Fruit fly (Drosophila melanogaster) whole organism, prepupa: ENCODE measurements around the gene RASSF8.

Experiments used
- Blimp-1 ChIP-seq: fragments of 200-800 bp; sonication (Bioruptor generic); optimal IDR thresholded peaks from 3 replicates; lab custom pipeline; 2017; ENCODE audit warnings: missing biosample characterization, missing genetic modification characterization, mild to moderate bottlenecking, moderate library complexity, missing genetic modification reagents
- CG10669 ChIP-seq: fragments of 200-800 bp; sonication (Bioruptor generic); optimal IDR thresholded peaks from 3 replicates; lab custom pipeline; 2018; ENCODE audit warnings: missing biosample characterization, mild to moderate bottlenecking, missing genetic modification characterization, moderate library complexity
- CG11762 ChIP-seq: fragments of 200-800 bp; sonication (Bioruptor generic); optimal IDR thresholded peaks from 3 replicates; lab custom pipeline; 2016; ENCODE audit warnings: missing biosample characterization, missing genetic modification characterization; ENCODE audit not compliant: insufficient read depth
- CG11902 ChIP-seq: fragments of 200-800 bp; sonication (Bioruptor generic); optimal IDR thresholded peaks from 3 replicates; lab custom pipeline; 2016; ENCODE audit warnings: missing biosample characterization, missing genetic modification characterization
- CG15336 ChIP-seq: fragments of 200-800 bp; sonication (Bioruptor generic); IDR thresholded peaks from 2 replicates; pipeline ENCODE4 v1.3.6; 2022; ENCODE audit warnings: missing biosample characterization, missing genetic modification characterization
- CG1621 ChIP-seq: fragments of 200-800 bp; sonication (Bioruptor generic); optimal IDR thresholded peaks from 3 replicates; lab custom pipeline; 2018; ENCODE audit warnings: missing biosample characterization, mild to moderate bottlenecking, missing genetic modification characterization
- CG3032 ChIP-seq: fragments of 200-800 bp; optimal IDR thresholded peaks from 2 replicates; lab custom pipeline; 2019; ENCODE audit warnings: missing biosample characterization, mild to moderate bottlenecking, missing genetic modification characterization, moderate library complexity
- CG31627 ChIP-seq: fragments of 200-800 bp; sonication (Bioruptor generic); optimal IDR thresholded peaks from 3 replicates; lab custom pipeline; 2016; ENCODE audit warnings: missing biosample characterization, missing genetic modification characterization
- CG32006 ChIP-seq: fragments of 200-800 bp; sonication (Bioruptor generic); optimal IDR thresholded peaks from 3 replicates; lab custom pipeline; 2017; ENCODE audit warnings: missing biosample characterization, mild to moderate bottlenecking, missing genetic modification characterization
- CG6276 ChIP-seq: fragments of 200-800 bp; sonication (Bioruptor generic); optimal IDR thresholded peaks from 2 replicates; lab custom pipeline; 2017; ENCODE audit warnings: missing biosample characterization, mild to moderate bottlenecking, missing genetic modification characterization
- CG6854 ChIP-seq: fragments of 200-800 bp; sonication (Bioruptor generic); optimal IDR thresholded peaks from 2 replicates; lab custom pipeline; 2017; ENCODE audit warnings: missing biosample characterization, mild to moderate bottlenecking, missing genetic modification characterization
- CG7368 ChIP-seq: fragments of 200-800 bp; sonication (Bioruptor generic); optimal IDR thresholded peaks from 3 replicates; lab custom pipeline; 2016; ENCODE audit warnings: missing biosample characterization, missing genetic modification characterization
- CG8119 ChIP-seq: fragments of 200-800 bp; sonication (Bioruptor generic); IDR thresholded peaks from 3 replicates; pipeline ENCODE4 v1.3.6; 2022; ENCODE audit warnings: missing biosample characterization, missing genetic modification characterization
- CG8632 ChIP-seq: fragments of 200-800 bp; sonication (Bioruptor generic); optimal IDR thresholded peaks from 3 replicates; lab custom pipeline; 2016; ENCODE audit warnings: missing biosample characterization, missing genetic modification characterization
- Eip78C ChIP-seq: fragments of 200-800 bp; sonication (Bioruptor generic); peaks from one replicate; lab custom pipeline; 2016; ENCODE audit warnings: missing biosample characterization, missing genetic modification characterization
- Eip93F ChIP-seq: fragments of 200-800 bp; sonication (Bioruptor generic); optimal IDR thresholded peaks from 2 replicates; lab custom pipeline; 2016; ENCODE audit warnings: missing biosample characterization, mild to moderate bottlenecking, missing genetic modification characterization
- Ets21C ChIP-seq: fragments of 200-800 bp; sonication (Bioruptor generic); optimal IDR thresholded peaks from 3 replicates; lab custom pipeline; 2016; ENCODE audit warnings: missing biosample characterization, missing genetic modification characterization
- Hr39 ChIP-seq: fragments of 200-800 bp; sonication (Bioruptor generic); optimal IDR thresholded peaks from 2 replicates; lab custom pipeline; 2016; ENCODE audit warnings: missing biosample characterization, missing genetic modification characterization
- Hr4 ChIP-seq: fragments of 200-800 bp; sonication (Bioruptor generic); optimal IDR thresholded peaks from 3 replicates; lab custom pipeline; 2016; ENCODE audit warnings: missing biosample characterization, missing genetic modification characterization
- Met ChIP-seq: fragments of 200-800 bp; sonication (Bioruptor generic); optimal IDR thresholded peaks from 3 replicates; lab custom pipeline; 2016; ENCODE audit warnings: missing biosample characterization, missing genetic modification characterization
- OdsH ChIP-seq: fragments of 200-800 bp; sonication (Bioruptor generic); optimal IDR thresholded peaks from 3 replicates; lab custom pipeline; 2016; ENCODE audit warnings: missing biosample characterization, missing genetic modification characterization
- Smox ChIP-seq: fragments of 200-800 bp; sonication (Bioruptor generic); optimal IDR thresholded peaks from 3 replicates; lab custom pipeline; 2016; ENCODE audit warnings: missing biosample characterization, missing genetic modification characterization
- achi ChIP-seq: fragments of 200-800 bp; sonication (Bioruptor generic); optimal IDR thresholded peaks from 3 replicates; lab custom pipeline; 2016; ENCODE audit warnings: missing biosample characterization, missing genetic modification characterization
- acj6 ChIP-seq: fragments of 200-800 bp; sonication (Bioruptor generic); optimal IDR thresholded peaks from 3 replicates; lab custom pipeline; 2016; ENCODE audit warnings: missing biosample characterization, missing genetic modification characterization
- dsx ChIP-seq: fragments of 200-800 bp; optimal IDR thresholded peaks from 3 replicates; lab custom pipeline; 2019; ENCODE audit warnings: missing biosample characterization, mild to moderate bottlenecking, missing genetic modification characterization, moderate library complexity; ENCODE audit not compliant: poor library complexity, severe bottlenecking
- eg ChIP-seq: fragments of 200-800 bp; sonication (Bioruptor generic); IDR thresholded peaks from 3 replicates; pipeline ENCODE4 v1.3.6; 2022; ENCODE audit warnings: missing biosample characterization, missing genetic modification characterization
- esn ChIP-seq: fragments of 200-800 bp; sonication (Bioruptor generic); optimal IDR thresholded peaks from 2 replicates; lab custom pipeline; 2016; ENCODE audit warnings: missing biosample characterization, mild to moderate bottlenecking, missing genetic modification characterization, moderate library complexity
- fd59A ChIP-seq: fragments of 200-800 bp; sonication (Bioruptor generic); optimal IDR thresholded peaks from 2 replicates; lab custom pipeline; 2017; ENCODE audit warnings: missing biosample characterization, mild to moderate bottlenecking, missing genetic modification characterization, missing genetic modification reagents
- fd85E ChIP-seq: fragments of 200-800 bp; sonication (Bioruptor generic); optimal IDR thresholded peaks from 3 replicates; lab custom pipeline; 2016; ENCODE audit warnings: missing biosample characterization, missing genetic modification characterization
- fkh ChIP-seq: fragments of 200-800 bp; sonication (Bioruptor generic); optimal IDR thresholded peaks from 3 replicates; lab custom pipeline; 2017; ENCODE audit warnings: missing biosample characterization, mild to moderate bottlenecking, missing genetic modification characterization, moderate library complexity
- lz ChIP-seq: fragments of 200-800 bp; sonication (Bioruptor generic); optimal IDR thresholded peaks from 3 replicates; lab custom pipeline; 2016; ENCODE audit warnings: missing biosample characterization, missing genetic modification characterization
- pdm3 ChIP-seq: fragments of 200-800 bp; sonication (Bioruptor generic); optimal IDR thresholded peaks from 3 replicates; lab custom pipeline; 2016; ENCODE audit warnings: missing biosample characterization, missing genetic modification characterization
- salr ChIP-seq, 2 experiments: fragments of 200-800 bp; sonication (Bioruptor generic); optimal IDR thresholded peaks; 3 replicates each; lab custom pipeline; 2016 to 2018; ENCODE audit warnings: missing biosample characterization in 2 of 2, missing genetic modification characterization in 2 of 2, mild to moderate bottlenecking in 1 of 2
- spab ChIP-seq: fragments of 200-800 bp; sonication (Bioruptor generic); optimal IDR thresholded peaks from 2 replicates; lab custom pipeline; 2017; ENCODE audit warnings: missing biosample characterization, mild to moderate bottlenecking, missing genetic modification characterization, missing genetic modification reagents

Gene RASSF8

DNA sequence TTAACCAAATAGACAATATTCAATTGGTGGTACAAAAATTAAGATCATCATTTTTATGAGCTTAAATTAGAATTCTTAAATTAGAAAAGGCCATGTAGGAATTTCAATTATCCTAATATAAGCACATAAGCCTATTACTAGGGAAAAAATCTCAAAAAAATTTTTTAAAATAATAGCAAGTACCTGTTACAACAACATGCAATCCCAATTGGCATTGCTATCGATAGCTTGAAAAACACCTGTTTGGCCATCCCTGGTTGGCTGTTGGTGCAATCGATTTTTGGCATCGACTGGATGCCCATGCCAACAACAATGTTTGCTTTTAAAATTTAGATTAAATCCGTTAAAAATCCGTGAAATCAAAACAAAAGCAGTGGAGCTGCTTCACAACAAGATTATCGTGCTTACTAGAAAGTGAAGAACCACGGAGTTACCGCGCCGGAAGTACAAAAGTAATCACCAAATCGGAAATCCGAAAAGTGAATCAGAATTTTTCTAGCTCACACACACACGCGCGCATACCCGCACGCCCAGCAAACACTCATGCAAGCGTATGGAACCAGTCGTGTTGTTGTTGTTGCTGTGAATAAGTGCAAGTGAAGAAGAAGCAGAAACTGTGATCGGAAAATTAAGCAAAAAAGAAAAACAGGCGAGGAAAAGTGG lies at the start of gene RASSF8:
TSS of gene RASSF8 (plus strand) at position 265 of the 663 bp plus-strand sequence.
- TF ChIP-seq CG8632: no peak
- peak; percentile 23 for TF ChIP-seq acj6 (GFP tag; lab: Kevin White, UChicago)
- no peak for TF ChIP-seq CG3032
- no peak for TF ChIP-seq Eip93F
- TF ChIP-seq lz (GFP tag; lab: Kevin White, UChicago): peak; percentile 24
- TF ChIP-seq esn: peak; percentile 39
- TF ChIP-seq CG10669: no peak
- peak; percentile 20 for TF ChIP-seq CG31627 (GFP tag; lab: Kevin White, UChicago)
- TF ChIP-seq Hr39 (GFP tag; lab: Kevin White, UChicago): peak; percentile 3
- TF ChIP-seq Hr4 (GFP tag; lab: Kevin White, UChicago): peak; percentile 25
- TF ChIP-seq salr (GFP tag; optimal IDR thresholded peaks at IDR 0.05; lab: Kevin White, UChicago): no peak
- peak; percentile 15 for TF ChIP-seq OdsH (GFP tag; lab: Kevin White, UChicago)
- no peak for TF ChIP-seq fd59A (GFP tag; lab: Kevin White, UChicago)
- peak; percentile 79 for TF ChIP-seq Blimp-1
- peak; percentile 31 for TF ChIP-seq Smox
- peak; percentile 1 for TF ChIP-seq CG11762 (GFP tag; lab: Kevin White, UChicago)
- peak; percentile 25; the same call in 1 of the 3 replicates for TF ChIP-seq CG8119
- TF ChIP-seq dsx (GFP tag; lab: Kevin White, UChicago): peak; percentile 95
- no peak for TF ChIP-seq CG1621 (tag; lab: Kevin White, UChicago)
- peak; percentile 71 for TF ChIP-seq Eip78C (GFP tag; lab: Kevin White, UChicago)
- TF ChIP-seq eg (GFP tag; lab: Robert Waterston, UW): peak; percentile 7; the same call in 1 of the 3 replicates
- TF ChIP-seq CG6276: peak; percentile 53
- peak; percentile 73 for TF ChIP-seq fkh (GFP tag; lab: Kevin White, UChicago)
- TF ChIP-seq achi (GFP tag; lab: Kevin White, UChicago): peak; percentile 19
- peak; percentile 23 for TF ChIP-seq Ets21C
- peak; percentile 15 for TF ChIP-seq pdm3
- TF ChIP-seq, all 60 proteins: peak for 19

DNA sequence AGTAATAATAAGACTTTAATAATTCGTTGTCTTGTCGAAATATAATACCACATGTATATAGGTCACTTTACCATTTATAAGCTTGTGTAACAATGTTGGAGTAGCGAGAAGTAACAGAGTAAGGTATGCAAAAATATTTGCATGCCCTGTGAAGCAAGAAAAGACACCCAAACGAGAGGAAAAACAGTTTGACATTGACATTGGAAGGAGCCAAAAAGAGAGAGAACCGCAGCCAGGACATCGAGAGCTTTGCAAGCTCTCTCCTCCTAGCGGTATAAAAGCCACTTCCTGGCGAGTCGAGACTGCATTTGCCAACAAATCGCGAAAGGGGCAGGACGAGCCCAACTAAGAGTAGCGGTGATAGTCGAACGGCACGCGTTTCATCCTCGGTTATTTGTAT lies 48.2 kb upstream of the RASSF8 start, which contains the start of gene CG5079:
TSS of gene CG5079 (plus strand) at position 301 of the 400 bp plus-strand sequence.
- TF ChIP-seq Hr4 (GFP tag; lab: Kevin White, UChicago) (no peak), CG6276 (no peak), CG31627 (GFP tag; lab: Kevin White, UChicago) (no peak), CG11902 (GFP tag; lab: Kevin White, UChicago) (no peak), CG15336 (GFP tag; lab: Robert Waterston, UW) (no peak), CG7368 (GFP tag; lab: Kevin White, UChicago) (no peak), pdm3 (no peak), CG10669 (no peak)

DNA sequence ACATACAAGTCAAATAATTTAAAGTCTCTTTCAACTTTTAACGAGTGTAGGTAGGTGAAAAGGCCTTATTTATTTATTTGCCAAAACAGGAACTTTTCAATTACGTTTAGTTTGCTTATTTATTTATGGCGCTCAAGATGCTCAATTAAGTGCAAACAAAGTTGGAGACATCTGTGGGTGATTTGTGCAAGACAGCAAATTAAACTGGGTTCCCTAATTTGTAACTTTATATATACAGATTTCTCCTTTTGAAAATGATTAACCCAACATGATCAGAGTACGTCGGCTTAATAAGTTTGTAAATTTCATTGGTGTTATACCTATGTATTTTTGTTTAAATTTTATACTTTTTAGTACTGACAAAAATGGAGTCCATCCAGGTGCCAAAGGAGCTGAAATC lies 43.5 kb upstream of the RASSF8 start, which contains the start of gene CG5071:
TSS of gene CG5071 (plus strand) at position 301 of the 400 bp plus-strand sequence.
- no peak for TF ChIP-seq Hr39 (GFP tag; lab: Kevin White, UChicago)
- TF ChIP-seq Ets21C: no peak
- no peak for TF ChIP-seq CG32006 (GFP tag; lab: Kevin White, UChicago)
- no peak for TF ChIP-seq Hr4 (GFP tag; lab: Kevin White, UChicago)
- no peak for TF ChIP-seq Met
- TF ChIP-seq lz (GFP tag; lab: Kevin White, UChicago): no peak
- no peak for TF ChIP-seq spab
- no peak for TF ChIP-seq CG6854 (GFP tag; lab: Kevin White, UChicago)
- no peak for TF ChIP-seq fd85E (GFP tag; lab: Kevin White, UChicago)
- no peak for TF ChIP-seq Smox
